Worm (Caenorhabditis elegans) whole organism, L1 larva: ENCODE results near the gene ceh-60.

ENCODE experiments used
- aha-1 ChIP-seq: fragments of 150-350 bp; optimal IDR thresholded peaks from 2 replicates; lab custom pipeline; 2014; ENCODE audit warnings: missing biosample characterization, missing genetic modification characterization
- ama-1 ChIP-seq: fragments of 150-350 bp; optimal IDR thresholded peaks from 2 replicates; lab custom pipeline; 2014
- elt-3 ChIP-seq, 6 experiments: fragments of 150-350 bp in 1 of 6; sonication (generic microtip); optimal IDR thresholded peaks; 2 replicates each; lab custom pipeline; 2017 to 2018; ENCODE audit warnings: missing biosample characterization in 6 of 6, missing genetic modification characterization in 6 of 6, inconsistent platforms in 1 of 6
- jun-1 ChIP-seq: fragments of 150-350 bp; optimal IDR thresholded peaks from 2 replicates; lab custom pipeline; 2014; ENCODE audit warnings: missing biosample characterization, missing genetic modification reagents, missing genetic modification characterization
- nhr-12 ChIP-seq: sonication (generic microtip); optimal IDR thresholded peaks from 2 replicates; lab custom pipeline; 2017; ENCODE audit warnings: missing biosample characterization, missing genetic modification characterization
- nhr-77 ChIP-seq: fragments of 150-350 bp; optimal IDR thresholded peaks from 2 replicates; lab custom pipeline; 2014; ENCODE audit warnings: missing biosample characterization, missing genetic modification characterization
- pqm-1 ChIP-seq: sonication (generic microtip); optimal IDR thresholded peaks from 3 replicates; lab custom pipeline; 2017; ENCODE audit warnings: missing biosample characterization, missing genetic modification characterization
- unc-62 ChIP-seq: fragments of 150-350 bp; optimal IDR thresholded peaks from 2 replicates; lab custom pipeline; 2014; ENCODE audit warnings: missing biosample characterization, missing genetic modification reagents, missing genetic modification characterization

- no peak for TF ChIP-seq unc-62 (GFP tag; lab: Kevin White, UChicago)
- TF ChIP-seq nhr-12 (tag; lab: Kevin White, UChicago): no peak
- no peak for TF ChIP-seq ama-1 (lab: Kevin White, UChicago)
- no peak for TF ChIP-seq elt-3 (tag; optimal IDR thresholded peaks at IDR 0.05; lab: Kevin White, UChicago)
- no peak for TF ChIP-seq jun-1 (tag; lab: Kevin White, UChicago)
- no peak for TF ChIP-seq pqm-1 (tag; lab: Kevin White, UChicago)
- no peak for TF ChIP-seq aha-1 (tag; lab: Kevin White, UChicago)
- TF ChIP-seq nhr-77: no peak
Observed at ce11 chrX:6519473-6519872, 10.5 kb downstream of the ceh-60 start.
